Worm (Caenorhabditis elegans) whole organism, L2 larva: ENCODE data around the gene T24F1.4.

ENCODE experiments used
- C34F6.9 ChIP-seq: fragments of 150-350 bp; optimal IDR thresholded peaks from 2 replicates; lab custom pipeline; 2014; ENCODE audit warnings: missing biosample characterization, missing genetic modification characterization
- F13H6.1 ChIP-seq: sonication (generic microtip); optimal IDR thresholded peaks from 2 replicates; lab custom pipeline; 2016; ENCODE audit warnings: missing genetic modification characterization, missing compliant biosample characterization
- R02D3.7 ChIP-seq: fragments of 150-350 bp; optimal IDR thresholded peaks from 2 replicates; lab custom pipeline; 2014; ENCODE audit warnings: missing biosample characterization, missing genetic modification characterization
- Y55F3AM.14 ChIP-seq: fragments of 200-800 bp; sonication (Bioruptor generic); optimal IDR thresholded peaks from 2 replicates; lab custom pipeline; 2018; ENCODE audit warnings: mild to moderate bottlenecking, missing genetic modification characterization, missing compliant biosample characterization
- ZK546.5 ChIP-seq: sonication (generic microtip); optimal IDR thresholded peaks from 2 replicates; lab custom pipeline; 2017; ENCODE audit warnings: missing biosample characterization, missing genetic modification characterization
- alr-1 ChIP-seq: fragments of 150-350 bp; optimal IDR thresholded peaks from 2 replicates; lab custom pipeline; 2014; ENCODE audit warnings: missing biosample characterization, missing genetic modification characterization
- aly-2 ChIP-seq: fragments of 150-350 bp; optimal IDR thresholded peaks from 2 replicates; lab custom pipeline; 2014; ENCODE audit warnings: missing biosample characterization, missing genetic modification characterization
- ama-1 ChIP-seq: fragments of 150-350 bp; optimal IDR thresholded peaks from 2 replicates; lab custom pipeline; 2018; ENCODE audit warnings: inconsistent platforms
- blmp-1 ChIP-seq: sonication (generic microtip); optimal IDR thresholded peaks from 2 replicates; lab custom pipeline; 2017; ENCODE audit warnings: missing genetic modification characterization, mild to moderate bottlenecking, missing compliant biosample characterization, antibody characterized with exemption, moderate library complexity; ENCODE audit not compliant: insufficient read depth
- ceh-16 ChIP-seq: fragments of 150-350 bp; optimal IDR thresholded peaks from 2 replicates; lab custom pipeline; 2014; ENCODE audit warnings: missing biosample characterization, missing genetic modification characterization
- ceh-82 ChIP-seq: fragments of 150-350 bp; optimal IDR thresholded peaks from 2 replicates; lab custom pipeline; 2014; ENCODE audit warnings: missing biosample characterization, missing genetic modification characterization
- crh-2 ChIP-seq: sonication (generic microtip); optimal IDR thresholded peaks from 2 replicates; lab custom pipeline; 2017; ENCODE audit warnings: missing biosample characterization, missing genetic modification characterization
- dmd-4 ChIP-seq: sonication (generic microtip); optimal IDR thresholded peaks from 2 replicates; lab custom pipeline; 2017; ENCODE audit warnings: missing biosample characterization, missing genetic modification characterization
- egl-27 ChIP-seq: sonication (generic microtip); optimal IDR thresholded peaks from 3 replicates; lab custom pipeline; 2017; ENCODE audit warnings: missing biosample characterization, missing genetic modification reagents, missing genetic modification characterization
- elt-1 ChIP-seq: fragments of 150-350 bp; optimal IDR thresholded peaks from 2 replicates; lab custom pipeline; 2014; ENCODE audit warnings: missing biosample characterization, missing genetic modification characterization
- elt-3 ChIP-seq: sonication (generic microtip); optimal IDR thresholded peaks from 2 replicates; lab custom pipeline; 2017; ENCODE audit warnings: missing biosample characterization, missing genetic modification characterization
- fos-1 ChIP-seq: fragments of 150-350 bp; optimal IDR thresholded peaks from 2 replicates; lab custom pipeline; 2014; ENCODE audit warnings: missing biosample characterization, missing genetic modification characterization
- gmeb-1 ChIP-seq: fragments of 150-350 bp; optimal IDR thresholded peaks from 2 replicates; lab custom pipeline; 2014; ENCODE audit warnings: missing biosample characterization, missing genetic modification characterization
- lin-11 ChIP-seq: fragments of 150-350 bp; sonication (generic microtip); optimal IDR thresholded peaks from 2 replicates; lab custom pipeline; 2014; ENCODE audit warnings: missing biosample characterization, missing genetic modification characterization, inconsistent platforms, mixed read lengths
- lin-13 ChIP-seq: fragments of 150-350 bp; optimal IDR thresholded peaks from 2 replicates; lab custom pipeline; 2014; ENCODE audit warnings: missing biosample characterization, missing genetic modification reagents, missing genetic modification characterization
- lin-39 ChIP-seq: fragments of 150-350 bp; optimal IDR thresholded peaks from 2 replicates; lab custom pipeline; 2014; ENCODE audit warnings: missing biosample characterization, missing genetic modification reagents, missing genetic modification characterization
- lsy-2 ChIP-seq, 2 experiments: fragments of 150-350 bp in 1 of 2; sonication (generic microtip) in 1 of 2; optimal IDR thresholded peaks; 2 replicates each; lab custom pipeline; 2014 to 2017; ENCODE audit warnings: missing biosample characterization in 2 of 2, missing genetic modification characterization in 2 of 2
- mab-5 ChIP-seq: fragments of 150-350 bp; optimal IDR thresholded peaks from 2 replicates; lab custom pipeline; 2014; ENCODE audit warnings: missing biosample characterization, missing genetic modification characterization
- mbf-1 ChIP-seq: sonication (generic microtip); optimal IDR thresholded peaks from 2 replicates; lab custom pipeline; 2017; ENCODE audit warnings: missing biosample characterization, missing genetic modification characterization
- mdl-1 ChIP-seq, 2 experiments: fragments of 150-350 bp in 1 of 2; sonication (generic microtip) in 1 of 2; optimal IDR thresholded peaks; 2 replicates each; lab custom pipeline; 2017; ENCODE audit warnings: missing biosample characterization in 2 of 2, missing genetic modification characterization in 2 of 2
- nhr-10 ChIP-seq: sonication (generic microtip); optimal IDR thresholded peaks from 2 replicates; lab custom pipeline; 2017; ENCODE audit warnings: missing biosample characterization, missing genetic modification characterization
- nhr-11 ChIP-seq: fragments of 150-350 bp; optimal IDR thresholded peaks from 2 replicates; lab custom pipeline; 2014; ENCODE audit warnings: missing biosample characterization, missing genetic modification characterization
- nhr-12 ChIP-seq: fragments of 150-350 bp; optimal IDR thresholded peaks from 2 replicates; lab custom pipeline; 2014; ENCODE audit warnings: missing biosample characterization, missing genetic modification characterization
- nhr-129 ChIP-seq: fragments of 150-350 bp; optimal IDR thresholded peaks from 2 replicates; lab custom pipeline; 2014; ENCODE audit warnings: missing biosample characterization, missing genetic modification characterization
- nhr-21 ChIP-seq: fragments of 150-350 bp; optimal IDR thresholded peaks from 2 replicates; lab custom pipeline; 2014; ENCODE audit warnings: missing biosample characterization, missing genetic modification characterization
- nhr-23 ChIP-seq: fragments of 150-350 bp; optimal IDR thresholded peaks from 2 replicates; lab custom pipeline; 2014; ENCODE audit warnings: missing biosample characterization, missing genetic modification reagents, missing genetic modification characterization
- nhr-237 ChIP-seq: fragments of 150-350 bp; optimal IDR thresholded peaks from 2 replicates; lab custom pipeline; 2014; ENCODE audit warnings: missing biosample characterization, missing genetic modification characterization
- nhr-25 ChIP-seq: fragments of 150-350 bp; sonication (generic microtip); optimal IDR thresholded peaks from 3 replicates; lab custom pipeline; 2014; ENCODE audit warnings: missing biosample characterization, missing genetic modification characterization
- nhr-6 ChIP-seq: fragments of 150-350 bp; optimal IDR thresholded peaks from 2 replicates; lab custom pipeline; 2014; ENCODE audit warnings: missing biosample characterization, missing genetic modification characterization
- nhr-77 ChIP-seq: fragments of 150-350 bp; optimal IDR thresholded peaks from 2 replicates; lab custom pipeline; 2014; ENCODE audit warnings: missing biosample characterization, missing genetic modification characterization
- peb-1 ChIP-seq: fragments of 150-350 bp; optimal IDR thresholded peaks from 2 replicates; lab custom pipeline; 2014; ENCODE audit warnings: missing biosample characterization, missing genetic modification characterization
- sem-4 ChIP-seq: fragments of 150-350 bp; optimal IDR thresholded peaks from 2 replicates; lab custom pipeline; 2014; ENCODE audit warnings: missing biosample characterization, missing genetic modification reagents, missing genetic modification characterization
- skn-1 ChIP-seq: sonication (generic microtip); optimal IDR thresholded peaks from 2 replicates; lab custom pipeline; 2017; ENCODE audit warnings: missing biosample characterization, missing genetic modification characterization
- sma-3 ChIP-seq: sonication (generic microtip); optimal IDR thresholded peaks from 2 replicates; lab custom pipeline; 2016; ENCODE audit warnings: missing genetic modification reagents, missing genetic modification characterization, missing compliant biosample characterization
- sma-9 ChIP-seq, 2 experiments: fragments of 150-350 bp in 1 of 2; sonication (generic microtip) in 1 of 2; optimal IDR thresholded peaks; 2 replicates each; lab custom pipeline; 2014 to 2016; ENCODE audit warnings: missing genetic modification characterization in 2 of 2, mild to moderate bottlenecking in 1 of 2, missing biosample characterization in 1 of 2, missing compliant biosample characterization in 1 of 2, missing genetic modification reagents in 1 of 2, moderate library complexity in 1 of 2
- snpc-4 ChIP-seq: fragments of 150-350 bp; optimal IDR thresholded peaks from 2 replicates; lab custom pipeline; 2014; ENCODE audit warnings: missing biosample characterization, missing genetic modification characterization
- unc-39 ChIP-seq: fragments of 150-350 bp; optimal IDR thresholded peaks from 2 replicates; lab custom pipeline; 2014; ENCODE audit warnings: missing biosample characterization, missing genetic modification characterization
- unc-55 ChIP-seq: fragments of 150-350 bp; sonication (generic microtip); optimal IDR thresholded peaks from 3 replicates; lab custom pipeline; 2014; ENCODE audit warnings: missing biosample characterization, missing genetic modification reagents, missing genetic modification characterization
- unc-62 ChIP-seq: fragments of 150-350 bp; optimal IDR thresholded peaks from 2 replicates; lab custom pipeline; 2014; ENCODE audit warnings: missing biosample characterization, missing genetic modification reagents, missing genetic modification characterization
- zag-1 ChIP-seq: fragments of 150-350 bp; optimal IDR thresholded peaks from 2 replicates; lab custom pipeline; 2014; ENCODE audit warnings: missing biosample characterization, missing genetic modification characterization
- ztf-1 ChIP-seq: fragments of 200-800 bp; sonication (Bioruptor generic); conservative IDR thresholded peaks from 2 replicates; pipeline ENCODE4 v1.3.6; 2022; ENCODE audit warnings: missing genetic modification characterization, missing compliant biosample characterization
- ztf-11 ChIP-seq: sonication (generic microtip); optimal IDR thresholded peaks from 2 replicates; lab custom pipeline; 2017; ENCODE audit warnings: missing biosample characterization, missing genetic modification characterization
- ztf-4 ChIP-seq: fragments of 150-350 bp; optimal IDR thresholded peaks from 2 replicates; lab custom pipeline; 2014; ENCODE audit warnings: missing biosample characterization, missing genetic modification characterization

The T24F1.4 gene

ce11 chrII:11347878-11348556 is 34.0 kb upstream of the T24F1.4 start, which contains the start of the genes B0491.6 and pigm-1:
Gene B0491.6, minus strand, starts transcription at chrII:11348343.
Gene pigm-1, plus strand, starts transcription at chrII:11348445.
- peak; percentile 45 to 78 for TF ChIP-seq lsy-2 (tag; optimal IDR thresholded peaks at IDR 0.05; lab: Kevin White, UChicago)
- no peak for TF ChIP-seq nhr-11 (tag; lab: Kevin White, UChicago)
- TF ChIP-seq ztf-4 (tag; lab: Kevin White, UChicago): peak; percentile 71
- no peak for TF ChIP-seq ama-1
- TF ChIP-seq unc-62 (GFP tag; lab: Kevin White, UChicago): no peak
- no peak for TF ChIP-seq ztf-1 (GFP tag; lab: Robert Waterston, UW)
- TF ChIP-seq lin-11 (tag; lab: Kevin White, UChicago): peak; percentile 42
- TF ChIP-seq egl-27 (tag; lab: Kevin White, UChicago): no peak
- TF ChIP-seq C34F6.9 (tag; lab: Kevin White, UChicago): peak; percentile 85
- TF ChIP-seq gmeb-1 (tag; lab: Kevin White, UChicago): peak; percentile 89
- peak; percentile 73 for TF ChIP-seq skn-1 (tag; lab: Kevin White, UChicago)
- peak; percentile 39 for TF ChIP-seq lin-13
- peak; percentile 79 for TF ChIP-seq nhr-21 (tag; lab: Kevin White, UChicago)
- TF ChIP-seq elt-3 (tag; lab: Kevin White, UChicago): no peak
- TF ChIP-seq fos-1: peak; percentile 47
- peak in 1 of 2 experiments; percentile 18 for TF ChIP-seq mdl-1 (tag; optimal IDR thresholded peaks at IDR 0.05; lab: Kevin White, UChicago)
- no peak for TF ChIP-seq ZK546.5 (tag; lab: Kevin White, UChicago)
- no peak for TF ChIP-seq mbf-1 (tag; lab: Kevin White, UChicago)
- no peak for TF ChIP-seq alr-1 (tag; lab: Kevin White, UChicago)
- TF ChIP-seq elt-1: no peak
- no peak for TF ChIP-seq nhr-237 (tag; lab: Kevin White, UChicago)
- TF ChIP-seq snpc-4 (tag; lab: Kevin White, UChicago): peak; percentile 51
- no peak for TF ChIP-seq nhr-23 (tag; lab: Kevin White, UChicago)
- TF ChIP-seq nhr-77: no peak
- TF ChIP-seq ceh-82 (tag; lab: Kevin White, UChicago): no peak
- TF ChIP-seq F13H6.1: peak; percentile 80
- TF ChIP-seq nhr-25 (tag; lab: Kevin White, UChicago): peak; percentile 70
- peak; percentile 34 for TF ChIP-seq zag-1 (tag; lab: Kevin White, UChicago)
- TF ChIP-seq R02D3.7 (tag; lab: Kevin White, UChicago): no peak
- peak; percentile 44 for TF ChIP-seq blmp-1 (tag; lab: Kevin White, UChicago)
- TF ChIP-seq crh-2: peak; percentile 89
- no peak for TF ChIP-seq lin-39 (tag; lab: Kevin White, UChicago)
- TF ChIP-seq ztf-11: no peak
- peak; percentile 23 for TF ChIP-seq ceh-16 (tag; lab: Kevin White, UChicago)
- no peak for TF ChIP-seq Y55F3AM.14 (GFP tag; lab: Kevin White, UChicago)
- no peak for TF ChIP-seq aly-2 (tag; lab: Kevin White, UChicago)
- TF ChIP-seq peb-1 (tag; lab: Kevin White, UChicago): no peak
- no peak for TF ChIP-seq dmd-4
- TF ChIP-seq sma-3: peak; percentile 62
- TF ChIP-seq sem-4 (tag; lab: Kevin White, UChicago): peak; percentile 64
- peak; percentile 63 for TF ChIP-seq unc-55
- TF ChIP-seq mab-5 (tag; lab: Kevin White, UChicago): no peak
- TF ChIP-seq unc-39 (tag; lab: Kevin White, UChicago): no peak
- TF ChIP-seq nhr-6: peak; percentile 79
- peak; percentile 68 for TF ChIP-seq nhr-129 (tag; lab: Kevin White, UChicago)
- TF ChIP-seq sma-9 (GFP tag; optimal IDR thresholded peaks at IDR 0.05; lab: Kevin White, UChicago): peak; percentile 65
- TF ChIP-seq sma-9 (tag; optimal IDR thresholded peaks at IDR 0.05; lab: Kevin White, UChicago): no peak
- peak; percentile 50 for TF ChIP-seq nhr-10 (tag; lab: Kevin White, UChicago)
- TF ChIP-seq nhr-12 (tag; lab: Kevin White, UChicago): no peak
- TF ChIP-seq, all 48 proteins: peak for 24
